Fruit fly (Drosophila melanogaster) Kc167 (cell line): Measurements from ENCODE around the gene CG18294.
"Not testable (repeated sequence)": the region's sequence is repeated elsewhere in the genome, so short reads cannot be mapped to it uniquely, and the experiment has no call there.

Experiments used
- Myc ChIP-seq: fragments of >200 bp; optimal IDR thresholded peaks from 2 replicates; lab custom pipeline; 2017; ENCODE audit warnings: missing external identifiers
- Sin3A ChIP-seq: fragments of >200 bp; optimal IDR thresholded peaks from 2 replicates; lab custom pipeline; 2018; ENCODE audit warnings: missing external identifiers
- h ChIP-seq: fragments of >200 bp; optimal IDR thresholded peaks from 3 replicates; lab custom pipeline; 2018; ENCODE audit warnings: missing external identifiers
- insv ChIP-seq: fragments of >200 bp; optimal IDR thresholded peaks from 3 replicates; lab custom pipeline; 2018; ENCODE audit warnings: missing external identifiers
- psq ChIP-seq: fragments of >200 bp; optimal IDR thresholded peaks from 2 replicates; lab custom pipeline; 2017; ENCODE audit warnings: missing external identifiers
- ttk ChIP-seq: sonication (Bioruptor generic); optimal IDR thresholded peaks from 2 replicates; lab custom pipeline; 2017; ENCODE audit warnings: missing external identifiers

The CG18294 gene

DNA sequence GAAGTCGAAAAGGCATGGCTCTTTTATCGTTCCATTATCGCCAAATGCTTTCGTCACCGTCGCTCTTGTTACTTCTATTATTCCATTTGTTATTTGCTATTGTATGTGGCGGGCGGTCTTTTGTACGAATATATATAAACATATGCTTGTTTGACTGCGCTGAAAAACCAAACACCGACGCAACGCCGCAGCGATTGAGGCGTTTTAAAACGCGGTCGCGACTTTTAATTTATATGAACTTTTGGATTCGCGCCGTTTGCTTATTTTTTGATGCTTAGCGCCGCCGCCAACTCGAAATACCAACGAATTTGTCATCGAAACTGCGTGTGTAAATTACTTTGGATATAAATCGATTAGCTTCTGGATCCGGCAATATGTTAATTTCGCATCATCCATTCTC lies 21.8 kb upstream of the CG18294 start:
- TF ChIP-seq Myc (lab: Kevin White, UChicago) (no peak), h (lab: Kevin White, UChicago) (no peak), insv (lab: Kevin White, UChicago) (no peak), psq (lab: Kevin White, UChicago) (no peak), Sin3A (no peak), ttk (lab: Kevin White, UChicago) (no peak)

DNA sequence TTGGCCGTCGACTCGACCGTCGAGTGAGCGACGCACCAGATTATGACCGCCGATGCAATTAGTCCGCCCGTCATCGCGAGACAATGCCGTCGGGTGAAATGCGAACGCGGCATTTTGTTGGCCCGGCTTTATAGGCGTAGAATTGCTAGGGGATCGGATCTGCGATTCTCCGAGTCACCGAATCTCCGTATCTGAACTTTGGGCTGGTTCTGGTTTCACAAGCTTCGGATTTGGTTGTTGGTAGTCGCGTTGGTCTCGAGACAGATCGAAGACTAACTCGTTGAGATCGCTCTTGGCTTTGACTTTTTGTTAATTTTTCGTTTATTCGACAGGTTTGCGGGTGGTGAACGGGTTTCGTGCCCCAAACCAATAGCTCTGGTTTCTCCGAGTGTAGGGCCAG lies 21.2 kb upstream of the CG18294 start:
- TF ChIP-seq h (lab: Kevin White, UChicago) (no peak), Myc (lab: Kevin White, UChicago) (no peak), Sin3A (no peak), ttk (lab: Kevin White, UChicago) (no peak), insv (lab: Kevin White, UChicago) (no peak), psq (lab: Kevin White, UChicago) (no peak)

DNA sequence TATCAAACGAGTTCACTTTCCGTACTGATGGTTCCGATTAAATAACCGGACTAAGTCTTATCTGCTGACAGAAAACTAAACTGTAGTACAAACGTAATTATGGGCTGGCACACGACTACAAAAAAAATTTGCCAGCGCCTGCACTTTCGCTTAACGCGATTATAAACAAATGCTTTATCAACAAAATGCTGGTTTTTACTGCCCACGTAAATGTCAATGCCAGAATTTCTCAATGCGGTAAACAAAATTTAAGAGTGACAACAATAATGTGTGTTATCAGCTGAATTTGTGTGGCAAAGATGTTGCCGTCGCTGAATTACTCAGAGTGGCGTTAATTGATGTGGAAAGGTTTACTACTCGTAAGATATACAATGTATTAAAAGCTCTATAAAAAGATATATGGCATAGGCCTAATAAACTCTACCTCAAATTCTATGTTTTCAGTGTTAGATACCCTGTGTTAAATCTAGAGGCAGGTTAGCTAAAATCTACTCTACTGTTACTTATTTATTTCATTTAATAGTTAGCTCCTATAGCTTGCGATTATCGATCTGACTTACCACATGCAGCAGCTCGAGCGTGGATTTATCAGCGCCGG lies 20.7 kb upstream of the CG18294 start:
- TF ChIP-seq ttk (lab: Kevin White, UChicago) (no peak), Sin3A (no peak), psq (lab: Kevin White, UChicago) (no peak), Myc (lab: Kevin White, UChicago) (no peak), insv (lab: Kevin White, UChicago) (no peak), h (lab: Kevin White, UChicago) (no peak)

DNA sequence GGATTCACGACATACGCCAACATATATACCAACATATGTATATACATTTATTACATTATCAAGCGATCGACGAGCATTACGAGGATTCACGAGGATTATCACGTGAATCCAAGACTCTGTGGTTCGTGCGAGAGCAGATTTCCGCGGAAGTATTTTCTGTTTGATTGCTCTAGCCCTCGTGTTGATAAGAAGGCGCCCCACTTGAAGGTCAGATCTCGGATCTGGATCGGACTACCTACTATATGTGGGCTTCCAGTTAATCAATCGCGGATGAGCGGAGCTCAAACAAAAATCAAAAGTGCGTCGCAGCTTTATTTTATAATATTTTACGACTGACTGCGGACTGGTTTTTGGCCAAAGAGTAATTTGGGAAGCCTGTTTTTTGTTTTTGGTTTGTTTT lies 19.6 kb upstream of the CG18294 start:
- TF ChIP-seq Myc (lab: Kevin White, UChicago) (no peak), insv (lab: Kevin White, UChicago) (no peak), Sin3A (no peak), psq (lab: Kevin White, UChicago) (no peak), ttk (lab: Kevin White, UChicago) (no peak), h (lab: Kevin White, UChicago) (no peak)

DNA sequence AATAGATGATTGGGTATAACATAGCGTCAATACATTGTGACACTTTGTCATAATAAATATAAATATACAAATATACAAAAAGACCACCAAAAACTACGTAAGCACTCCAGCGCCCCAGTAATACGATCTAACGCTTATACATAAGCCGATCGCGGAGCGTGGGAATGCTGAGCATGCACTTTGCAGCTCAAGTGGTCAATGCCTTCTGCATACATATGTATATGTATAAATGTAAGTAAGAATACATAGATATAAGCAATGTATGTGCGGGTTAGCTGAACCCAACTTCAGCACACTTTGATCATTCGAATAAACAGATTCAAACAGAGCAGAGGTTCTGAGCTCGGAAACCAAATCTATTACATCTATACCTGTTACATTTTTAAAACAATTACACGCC lies 11.9 kb upstream of the CG18294 start, which contains the start of gene CG32212:
CG32212 (plus strand) TSS at position 301 of the 400 bp plus-strand sequence.
- TF ChIP-seq Sin3A; insv (lab: Kevin White, UChicago); h (lab: Kevin White, UChicago): not testable (repeated sequence)

DNA sequence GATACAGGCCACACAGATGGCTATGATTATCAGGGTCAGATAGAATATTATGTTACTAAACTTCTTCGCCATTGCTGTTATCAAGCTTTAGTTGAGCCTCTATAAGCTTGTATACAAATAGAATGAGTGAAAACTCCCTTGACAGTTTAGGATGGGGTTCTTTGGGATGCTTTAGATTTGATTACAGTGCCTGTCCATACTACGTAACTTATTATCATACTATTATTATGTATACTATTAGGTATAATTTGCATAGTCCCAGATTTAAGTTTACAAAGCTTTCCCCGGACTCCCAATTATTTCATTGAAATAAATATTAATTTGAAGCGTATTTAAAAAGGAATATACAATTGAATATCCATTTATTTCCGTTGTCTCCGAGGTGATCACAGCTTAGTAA lies 11.0 kb upstream of the CG18294 start, which contains the start of gene brv1:
brv1 (minus strand) TSS at position 101 of the 400 bp plus-strand sequence.
- TF ChIP-seq psq (lab: Kevin White, UChicago) (no peak), insv (lab: Kevin White, UChicago) (no peak), ttk (lab: Kevin White, UChicago) (no peak), h (lab: Kevin White, UChicago) (no peak), Myc (lab: Kevin White, UChicago) (no peak), Sin3A (no peak)

DNA sequence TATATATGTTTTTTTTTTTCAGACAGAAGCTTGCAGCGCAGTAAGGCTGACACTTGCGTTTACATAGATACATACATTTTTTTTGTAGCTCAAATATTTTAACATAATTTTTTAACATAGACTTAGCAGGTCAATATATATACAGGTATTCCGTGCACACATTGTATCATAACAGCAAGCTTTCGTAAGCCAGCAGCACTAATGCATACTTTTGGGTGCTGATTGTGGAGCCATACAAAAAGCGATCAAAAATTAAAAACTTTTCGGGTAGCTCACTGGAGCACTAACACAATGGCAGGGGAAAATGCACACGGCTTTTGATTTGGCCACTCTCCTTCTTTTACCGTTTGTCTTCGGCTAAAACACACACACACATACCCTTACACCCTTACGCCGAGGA lies 7.6 kb upstream of the CG18294 start:
- TF ChIP-seq ttk (lab: Kevin White, UChicago) (no peak), h (lab: Kevin White, UChicago) (no peak), Sin3A (no peak), Myc (lab: Kevin White, UChicago) (no peak), insv (lab: Kevin White, UChicago) (no peak)

DNA sequence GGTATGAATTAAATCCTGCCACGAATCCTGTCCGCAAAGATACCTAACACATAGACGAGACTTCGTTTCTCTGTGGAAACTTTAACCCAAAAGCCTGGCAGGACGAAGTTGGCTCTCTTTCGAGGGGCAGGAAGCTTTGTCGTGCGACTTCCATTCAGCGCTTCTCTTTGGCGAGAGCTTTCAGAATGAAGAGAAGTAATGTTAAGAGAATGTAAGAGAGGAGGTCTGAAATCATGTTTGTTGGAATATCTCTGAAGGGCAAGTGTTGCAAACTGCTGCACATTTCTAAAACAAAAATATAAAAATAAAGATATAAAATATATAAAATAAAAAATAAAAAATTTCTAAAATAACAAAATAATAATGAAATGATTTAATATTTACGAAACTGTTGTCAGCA lies 6.6 kb upstream of the CG18294 start:
- no peak for TF ChIP-seq Myc (lab: Kevin White, UChicago)
- TF ChIP-seq psq (lab: Kevin White, UChicago) = no peak
- TF ChIP-seq insv (lab: Kevin White, UChicago) = no peak
- TF ChIP-seq ttk (lab: Kevin White, UChicago) = no peak
- TF ChIP-seq Sin3A = no peak
- no peak for TF ChIP-seq h (lab: Kevin White, UChicago)

DNA sequence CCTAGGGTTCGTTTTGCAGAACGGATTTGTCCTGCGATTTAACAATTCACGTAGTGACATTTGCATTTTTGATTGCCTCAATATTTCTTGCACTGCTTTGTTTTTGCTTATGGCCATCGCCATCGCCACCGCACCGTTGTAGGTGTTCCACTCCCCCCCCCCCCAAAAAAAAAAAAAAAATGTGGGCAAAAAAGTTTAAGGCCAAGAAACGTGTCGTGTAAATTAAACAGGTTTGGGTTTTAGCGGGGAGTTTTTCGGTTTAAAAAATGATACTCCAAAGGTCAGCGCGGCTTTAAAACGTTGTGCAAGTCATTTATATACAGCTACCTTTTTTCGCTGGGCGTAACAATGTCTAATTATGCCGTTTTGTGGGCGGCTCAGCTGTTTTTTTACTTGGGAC lies 5.8 kb upstream of the CG18294 start:
- TF ChIP-seq Myc (lab: Kevin White, UChicago) = no peak
- no peak for TF ChIP-seq Sin3A
- TF ChIP-seq ttk (lab: Kevin White, UChicago) = no peak
- no peak for TF ChIP-seq h (lab: Kevin White, UChicago)
- no peak for TF ChIP-seq insv (lab: Kevin White, UChicago)
- no peak for TF ChIP-seq psq (lab: Kevin White, UChicago)

DNA sequence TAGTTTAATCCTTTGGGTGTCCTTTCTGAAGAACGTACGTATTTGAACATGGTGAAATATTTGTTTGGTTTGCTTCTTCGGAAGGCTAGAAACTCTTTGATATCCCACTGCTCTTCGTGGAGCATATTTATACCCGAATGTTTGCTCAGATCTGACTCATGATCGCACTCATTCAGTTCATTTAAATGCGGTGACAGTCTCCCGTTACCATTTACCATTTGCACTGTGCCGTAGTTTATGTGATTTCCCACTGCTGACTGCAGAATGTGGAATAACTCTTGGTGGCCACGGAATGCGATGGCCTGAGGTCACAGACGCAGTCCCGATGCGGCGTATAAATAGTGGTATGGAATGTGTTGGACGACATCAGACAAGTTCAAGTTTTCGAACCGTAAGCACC lies 3.2 kb downstream of the CG18294 start, which contains the start of the genes 825-Oak and CG12519:
825-Oak (minus strand) TSS at position 101 of the 400 bp plus-strand sequence.
CG12519 (plus strand) TSS at position 364 of the 400 bp plus-strand sequence.
- not testable (repeated sequence) for TF ChIP-seq Myc (lab: Kevin White, UChicago); h (lab: Kevin White, UChicago); Sin3A

DNA sequence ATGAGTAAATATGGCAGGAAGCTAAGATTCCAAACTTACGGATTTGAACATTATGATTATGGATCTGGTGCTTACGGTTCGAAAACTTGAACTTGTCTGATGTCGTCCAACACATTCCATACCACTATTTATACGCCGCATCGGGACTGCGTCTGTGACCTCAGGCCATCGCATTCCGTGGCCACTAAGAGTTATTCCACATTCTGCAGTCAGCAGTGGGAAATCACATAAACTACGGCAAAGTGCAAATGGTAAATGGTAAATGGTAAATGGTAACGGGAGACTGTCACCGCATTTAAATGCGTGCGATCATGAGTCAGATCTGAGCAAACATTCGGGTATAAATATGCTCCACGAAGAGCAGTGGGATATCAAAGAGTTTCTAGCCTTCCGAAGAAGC lies 8.4 kb downstream of the CG18294 start, which contains the start of the genes CG14096 and CG32214:
CG14096 (minus strand) TSS at position 101 of the 400 bp plus-strand sequence.
CG32214 (plus strand) TSS at position 368 of the 400 bp plus-strand sequence.
- not testable (repeated sequence) for TF ChIP-seq ttk (lab: Kevin White, UChicago); Sin3A; insv (lab: Kevin White, UChicago)

DNA sequence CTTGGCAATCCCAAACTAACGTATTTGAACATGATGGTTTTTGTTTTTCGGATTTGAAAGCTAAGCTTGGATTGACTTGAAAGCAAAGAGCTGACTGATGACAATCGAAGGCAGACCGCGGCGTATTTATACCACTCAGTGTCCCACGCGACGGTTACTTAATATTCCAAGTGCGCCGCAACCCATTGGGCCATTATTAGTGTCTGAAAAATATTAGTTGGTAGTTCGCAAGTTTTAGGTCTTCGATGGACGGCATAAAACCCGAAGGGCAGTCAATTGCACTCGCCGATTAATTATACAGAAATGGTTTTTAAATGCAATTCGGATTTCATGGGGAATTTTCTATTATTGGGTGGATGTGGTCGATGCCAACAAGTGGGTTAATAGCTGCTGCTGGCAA lies 10.7 kb downstream of the CG18294 start, which contains the start of gene CG14095:
CG14095 (minus strand) TSS at position 101 of the 400 bp plus-strand sequence.
- TF ChIP-seq Myc (lab: Kevin White, UChicago) (no peak), ttk (lab: Kevin White, UChicago) (no peak)
